Fruit fly (Drosophila melanogaster) S2 (cell line): ENCODE data around the gene CG34174.

Experiments
- CG8478 ChIP-seq: fragments of >200 bp; optimal IDR thresholded peaks from 2 replicates; lab custom pipeline; 2018
- CTCF ChIP-seq, 2 experiments: fragments of >200 bp; optimal IDR thresholded peaks; 2 replicates each; lab custom pipeline; 2018

The CG34174 gene

dm6 chr2L:2214004-2214403 is at the start of gene CG34174, which contains the start of gene Uch:
TSS of gene CG34174 (plus strand) at chr2L:2214266.
TSS of gene Uch (minus strand) at chr2L:2214211.
- no peak for TF ChIP-seq CTCF (optimal IDR thresholded peaks at IDR 0.05; lab: Kevin White, UChicago)
- no peak for TF ChIP-seq CG8478 (lab: Kevin White, UChicago)

DNA sequence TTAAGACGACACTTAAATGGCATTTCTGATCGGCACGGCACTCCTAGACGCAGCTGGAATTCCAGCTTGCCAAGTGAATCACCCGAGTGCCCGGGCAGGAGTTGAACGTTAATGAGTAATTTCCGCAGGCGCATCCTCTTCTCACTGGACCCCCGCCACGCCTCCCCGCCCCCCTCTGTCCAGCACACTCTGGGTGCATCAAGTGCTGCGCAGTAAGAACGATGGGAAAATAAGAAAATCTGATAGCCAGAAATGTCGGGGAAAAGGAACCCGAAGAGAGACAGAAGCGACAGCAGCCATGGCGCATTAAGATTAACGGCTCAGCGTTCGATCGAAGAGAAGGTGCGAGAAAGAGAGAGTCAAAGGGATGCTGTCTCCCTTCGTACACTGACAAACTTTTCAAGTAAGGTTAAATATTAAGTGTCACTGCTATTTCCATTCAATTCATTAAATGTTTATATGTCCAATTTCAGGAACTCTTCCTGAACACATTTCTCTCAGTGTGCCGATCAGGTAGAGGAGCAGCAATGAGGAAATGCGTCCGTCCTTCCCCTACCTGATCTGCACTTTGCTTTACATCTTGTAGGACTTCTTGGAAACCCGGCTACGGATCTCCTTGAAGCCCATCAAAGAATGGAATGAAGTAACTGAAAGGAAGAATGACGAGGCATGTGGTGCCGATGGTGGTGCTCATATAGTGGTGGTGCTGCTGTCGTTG is 49.4 kb upstream of the CG34174 start:
- no peak for TF ChIP-seq CTCF (optimal IDR thresholded peaks at IDR 0.05; lab: Kevin White, UChicago)
- no peak for TF ChIP-seq CG8478 (lab: Kevin White, UChicago)

dm6 chr2L:2165238-2165577 is 48.9 kb upstream of the CG34174 start:
- no peak for TF ChIP-seq CG8478 (lab: Kevin White, UChicago)
- TF ChIP-seq CTCF (optimal IDR thresholded peaks at IDR 0.05; lab: Kevin White, UChicago), result no peak

DNA sequence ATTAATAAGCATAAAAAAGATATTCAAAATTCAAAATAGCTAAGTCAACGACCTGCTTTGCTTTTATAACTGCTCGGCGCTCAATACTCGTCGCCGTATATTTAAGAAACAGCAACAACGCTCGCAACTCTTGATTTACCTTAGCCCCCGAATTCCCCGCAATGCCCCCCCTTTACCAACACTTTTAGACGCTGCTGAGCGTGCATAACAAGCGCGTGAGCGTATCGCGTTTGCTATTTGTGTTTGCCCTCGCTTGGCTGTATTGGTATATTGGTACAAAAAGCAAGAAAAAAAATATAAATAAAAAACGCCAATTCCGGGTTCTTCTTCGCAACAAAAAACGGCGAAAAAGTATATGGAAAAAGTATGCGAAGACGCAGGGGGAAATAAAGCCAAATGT is 48.2 kb upstream of the CG34174 start:
- TF ChIP-seq CTCF (optimal IDR thresholded peaks at IDR 0.05; lab: Kevin White, UChicago) (no peak), CG8478 (lab: Kevin White, UChicago) (no peak)

dm6 chr2L:2166958-2167707 is 46.9 kb upstream of the CG34174 start:
- TF ChIP-seq CTCF (optimal IDR thresholded peaks at IDR 0.05; lab: Kevin White, UChicago) (no peak), CG8478 (lab: Kevin White, UChicago) (no peak)

- no peak for TF ChIP-seq CTCF (optimal IDR thresholded peaks at IDR 0.05; lab: Kevin White, UChicago)
- TF ChIP-seq CG8478 (lab: Kevin White, UChicago), result no peak
Measured at dm6 chr2L:2168184-2168893, 45.7 kb upstream of the CG34174 start.

- TF ChIP-seq CTCF (optimal IDR thresholded peaks at IDR 0.05; lab: Kevin White, UChicago), result no peak
- TF ChIP-seq CG8478 (lab: Kevin White, UChicago), result no peak
Measured at dm6 chr2L:2168894-2169456, 45.1 kb upstream of the CG34174 start.

DNA sequence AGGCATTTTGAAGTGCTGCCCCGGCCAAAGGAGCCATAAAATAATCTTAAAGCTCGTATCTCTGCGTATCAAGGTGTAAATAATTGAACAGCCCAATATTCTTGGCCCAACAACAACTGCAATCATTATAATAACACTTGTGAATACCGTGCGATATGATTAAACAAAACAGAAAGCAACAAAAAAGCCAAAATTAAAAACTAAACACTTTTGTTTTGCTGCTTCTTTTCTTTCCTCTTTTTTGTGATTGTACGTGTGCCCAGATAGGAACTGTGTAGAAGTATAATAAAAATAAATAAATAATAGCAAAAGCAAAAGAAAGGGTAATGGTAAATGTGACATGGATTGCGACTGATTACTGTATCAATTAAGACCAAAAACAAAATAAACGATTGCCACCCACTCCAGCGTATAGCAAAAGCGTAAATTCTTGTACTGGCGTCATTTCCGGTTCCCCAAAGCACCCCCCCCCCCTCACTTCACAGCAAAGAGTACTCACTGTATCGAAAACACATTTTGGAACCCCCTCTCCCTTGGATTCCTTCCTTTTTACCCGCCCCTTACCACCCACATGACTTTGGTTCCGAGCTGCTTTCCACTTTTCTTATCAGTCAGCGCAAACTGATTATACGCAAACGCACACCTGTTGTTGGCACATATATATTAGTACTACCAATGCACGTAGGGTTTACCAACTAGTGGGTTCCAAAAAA is 42.5 kb upstream of the CG34174 start:
- TF ChIP-seq CG8478 (lab: Kevin White, UChicago) (no peak), CTCF (optimal IDR thresholded peaks at IDR 0.05; lab: Kevin White, UChicago) (no peak)

- TF ChIP-seq CTCF (optimal IDR thresholded peaks at IDR 0.05; lab: Kevin White, UChicago), result no peak
- TF ChIP-seq CG8478 (lab: Kevin White, UChicago), result no peak
Measured at dm6 chr2L:2172460-2173121, 41.5 kb upstream of the CG34174 start.

dm6 chr2L:2173191-2173590 is 40.9 kb upstream of the CG34174 start:
- TF ChIP-seq CTCF (optimal IDR thresholded peaks at IDR 0.05; lab: Kevin White, UChicago) (no peak), CG8478 (lab: Kevin White, UChicago) (no peak)

- TF ChIP-seq CG8478 (lab: Kevin White, UChicago) (no peak), CTCF (optimal IDR thresholded peaks at IDR 0.05; lab: Kevin White, UChicago) (no peak)
Measured at dm6 chr2L:2173604-2174003, 40.5 kb upstream of the CG34174 start.

- no peak for TF ChIP-seq CTCF (optimal IDR thresholded peaks at IDR 0.05; lab: Kevin White, UChicago)
- TF ChIP-seq CG8478 (lab: Kevin White, UChicago), result no peak
Measured at dm6 chr2L:2175090-2175830, 38.8 kb upstream of the CG34174 start.
